Worm (Caenorhabditis elegans): ENCODE results near the gene unc-119.
A peak's percentile ranks its signal among the peaks of the same experiment; 100 is the strongest.

Gene unc-119

DNA sequence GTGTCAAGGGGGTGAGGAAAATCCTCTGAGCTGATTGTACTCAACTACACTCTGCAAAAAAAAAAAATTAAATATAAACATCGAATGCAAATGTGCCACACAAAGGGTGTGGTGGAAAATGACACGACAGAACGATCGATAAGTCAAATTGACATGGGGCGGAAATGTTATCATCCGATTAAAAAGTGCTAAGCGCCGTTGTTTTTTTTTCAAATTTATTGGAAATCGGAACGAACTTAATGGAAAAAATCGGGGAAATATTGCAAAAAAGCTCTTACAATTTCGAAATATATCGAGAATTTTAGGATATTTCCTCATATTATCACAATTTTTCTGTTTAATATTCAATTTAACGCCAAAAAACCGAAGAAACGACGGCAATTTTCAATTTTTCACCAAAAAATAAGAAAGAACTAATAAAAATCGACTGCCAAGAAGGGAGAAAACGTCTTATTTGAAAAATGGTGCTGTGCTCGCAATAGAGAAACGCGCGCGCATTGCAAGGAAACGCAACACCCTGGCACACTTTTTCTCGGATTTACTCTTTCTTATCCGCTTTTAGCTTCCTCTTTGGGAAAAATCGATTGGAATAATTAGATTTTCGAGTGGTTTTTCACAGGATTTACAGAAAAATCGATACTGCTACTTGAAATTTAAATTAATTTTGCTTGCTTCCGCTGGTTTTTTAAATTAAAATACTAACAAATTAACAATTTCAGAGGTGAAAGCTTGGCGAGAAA is 33.6 kb upstream of the unc-119 start, which contains the start of the genes cey-4 and vps-50 (continued):
- TF ChIP-seq F26F4.8 (GFP tag; conservative IDR thresholded peaks at IDR 0.05) (no peak), aha-1 (tag) (peak; percentile 25), tra-1 (GFP tag; IDR thresholded peaks at IDR 0.05) (no peak), spr-3 (GFP tag; optimal IDR thresholded peaks at IDR 0.05) (no peak), ztf-11 (tag; optimal IDR thresholded peaks at IDR 0.05) (no peak), dpl-1 (GFP tag; optimal IDR thresholded peaks at IDR 0.05) (peak; percentile 53), madf-9 (GFP tag; conservative IDR thresholded peaks at IDR 0.05) (no peak), Y75B8A.6 (GFP tag; IDR thresholded peaks at IDR 0.05) (no peak), mes-2 (tag; optimal IDR thresholded peaks at IDR 0.05; ENCODE audit: poor library complexity, severe bottlenecking) (peak; percentile 64), php-3 (GFP tag; IDR thresholded peaks at IDR 0.05) (no peak), dmd-6 (GFP tag; IDR thresholded peaks at IDR 0.05) (peak; percentile 28; the same call in 1 of the 2 replicates), Y48G9A.11 (GFP tag; IDR thresholded peaks at IDR 0.05) (no peak), fkh-10 (GFP tag; optimal IDR thresholded peaks at IDR 0.05) (no peak), lsy-2 (tag; optimal IDR thresholded peaks at IDR 0.05) (peak in 1 of 2 experiments; percentile 45), daf-8 (GFP tag; IDR thresholded peaks at IDR 0.05) (no peak)

- TF ChIP-seq nhr-111 (GFP tag; optimal IDR thresholded peaks at IDR 0.05) (no peak), madf-9 (GFP tag; conservative IDR thresholded peaks at IDR 0.05) (no peak), aha-1 (tag) (peak; percentile 52), ztf-7 (tag; optimal IDR thresholded peaks at IDR 0.05) (no peak), zip-2 (tag; optimal IDR thresholded peaks at IDR 0.05) (no peak)
Measured at ce11 chrIII:10869595-10869994, 32.8 kb upstream of the unc-119 start.

DNA sequence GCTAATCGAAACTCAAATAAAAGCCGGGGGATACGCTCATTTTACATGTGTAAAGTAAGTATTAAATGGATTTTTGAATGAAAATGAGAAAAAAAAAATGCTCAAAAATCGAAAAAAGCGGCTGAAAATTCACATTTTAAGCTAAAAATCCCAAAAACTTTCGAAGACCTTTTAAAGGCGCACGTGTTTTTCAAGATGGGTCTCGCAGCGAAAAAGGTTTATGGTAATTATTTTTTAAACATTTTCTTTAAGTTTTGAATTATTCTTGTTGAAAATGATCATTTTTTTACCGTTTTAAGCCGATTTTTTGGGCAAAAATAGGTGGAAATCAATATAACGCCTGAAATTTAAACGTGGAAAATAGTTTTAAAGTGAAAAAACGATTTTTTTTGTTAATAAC is 32.3 kb upstream of the unc-119 start:
- TF ChIP-seq nhr-28 (tag; optimal IDR thresholded peaks at IDR 0.05) (no peak), hlh-11 (tag; optimal IDR thresholded peaks at IDR 0.05) (no peak), Y5F2A.4 (GFP tag; optimal IDR thresholded peaks at IDR 0.05) (no peak), php-3 (GFP tag; IDR thresholded peaks at IDR 0.05) (no peak)

ce11 chrIII:10870814-10871213 is 31.6 kb upstream of the unc-119 start:
- TF ChIP-seq nhr-77 (tag; optimal IDR thresholded peaks at IDR 0.05) (no peak), aha-1 (tag) (peak; percentile 42), ZK546.5 (tag; optimal IDR thresholded peaks at IDR 0.05) (no peak), pha-4 (GFP tag; IDR thresholded peaks at IDR 0.05) (no peak), pha-4 (tag; optimal IDR thresholded peaks at IDR 0.05) (no peak), ceh-20 (GFP tag; IDR thresholded peaks at IDR 0.05) (no peak), set-16 (GFP tag; IDR thresholded peaks at IDR 0.05) (peak; percentile 62), mxl-3 (GFP tag; optimal IDR thresholded peaks at IDR 0.05) (no peak)

DNA sequence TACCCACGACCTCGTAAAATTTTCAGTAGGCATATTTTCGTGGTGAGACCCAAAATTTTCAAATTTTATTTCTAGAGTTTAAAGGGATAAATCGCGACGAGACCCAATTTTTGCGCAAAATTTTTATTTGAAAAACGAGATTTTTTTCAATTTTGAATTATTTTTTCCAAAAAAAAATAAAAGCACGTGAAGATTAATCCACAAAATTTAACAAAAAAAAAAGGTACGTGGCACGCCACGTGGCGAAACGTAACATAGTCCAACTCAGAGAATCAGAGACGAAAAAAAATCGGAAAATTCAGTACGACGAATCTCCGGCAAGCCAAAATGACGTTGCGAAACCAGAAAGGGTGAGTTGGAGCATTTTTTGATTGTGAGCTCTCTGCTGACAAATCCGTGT is 27.3 kb upstream of the unc-119 start, which contains the start of gene C44B9.2:
C44B9.2 (plus strand) TSS at position 301 of the 400 bp plus-strand sequence.
- TF ChIP-seq unc-62 (GFP tag; optimal IDR thresholded peaks at IDR 0.05 in 1 of 2) (no peak), unc-62 (tag; optimal IDR thresholded peaks at IDR 0.05) (no peak), aha-1 (tag) (peak; percentile 65)

- peak; percentile 67 for TF ChIP-seq lin-38 (GFP tag; IDR thresholded peaks at IDR 0.05)
- no peak for TF ChIP-seq D1046.2 (GFP tag; IDR thresholded peaks at IDR 0.05)
- 0 out of 2 replicates have a peak, but pooled peaks have one; percentile 11 for TF ChIP-seq ceh-44 (GFP tag; IDR thresholded peaks at IDR 0.05)
- no peak for TF ChIP-seq mep-1 (tag; optimal IDR thresholded peaks at IDR 0.05)
- peak; percentile 86 for TF ChIP-seq F49E8.2 (tag; optimal IDR thresholded peaks at IDR 0.05; ENCODE audit: borderline replicate concordance)
- no peak for TF ChIP-seq tag-97 (GFP tag; IDR thresholded peaks at IDR 0.05)
- peak; percentile 14 for TF ChIP-seq mes-2 (tag; optimal IDR thresholded peaks at IDR 0.05; ENCODE audit: poor library complexity, severe bottlenecking)
- TF ChIP-seq cey-2 (tag; optimal IDR thresholded peaks at IDR 0.05; ENCODE audit: borderline replicate concordance, insufficient read depth) = no peak
- TF ChIP-seq nhr-102 (tag; optimal IDR thresholded peaks at IDR 0.05) = no peak
- TF ChIP-seq zip-2 (tag; optimal IDR thresholded peaks at IDR 0.05) = no peak
- 0 out of 2 replicates have a peak, but pooled peaks have one; percentile 40 for TF ChIP-seq arid-1 (GFP tag; conservative IDR thresholded peaks at IDR 0.05)
- TF ChIP-seq mxl-2 (GFP tag; conservative IDR thresholded peaks at IDR 0.05) = no peak
- peak; percentile 66 for TF ChIP-seq unc-130 (GFP tag; optimal IDR thresholded peaks at IDR 0.05)
- TF ChIP-seq pqm-1 (tag; optimal IDR thresholded peaks at IDR 0.05) = no peak
- no peak for TF ChIP-seq set-16 (GFP tag; IDR thresholded peaks at IDR 0.05)
Measured at ce11 chrIII:10877542-10877941, 24.9 kb upstream of the unc-119 start.
